Worm (Caenorhabditis elegans) whole organism, L4 larva: Measurements from ENCODE around the gene npp-18.
"Not testable (repeated sequence)": the region's sequence is repeated elsewhere in the genome, so short reads cannot be mapped to it uniquely, and the experiment has no call there.

Experiments
- Y5F2A.4 ChIP-seq: fragments of 200-800 bp; sonication (Bioruptor generic); optimal IDR thresholded peaks from 2 replicates; lab custom pipeline; 2018; ENCODE audit warnings: mild to moderate bottlenecking, missing genetic modification characterization, missing compliant biosample characterization
- ZK337.2 ChIP-seq: fragments of 200-800 bp; sonication (Bioruptor generic); IDR thresholded peaks from 2 replicates; pipeline ENCODE4 v1.3.6; 2022; ENCODE audit warnings: missing genetic modification reagents, missing genetic modification characterization, missing compliant biosample characterization
- aha-1 ChIP-seq: fragments of 150-350 bp; peaks from one replicate; lab custom pipeline; 2014; ENCODE audit warnings: missing biosample characterization, missing genetic modification characterization
- ama-1 ChIP-seq: fragments of 150-350 bp; optimal IDR thresholded peaks from 2 replicates; lab custom pipeline; 2014; ENCODE audit warnings: inconsistent platforms, mixed read lengths
- ceh-20 ChIP-seq: fragments of 200-800 bp; sonication (Bioruptor generic); IDR thresholded peaks from 2 replicates; pipeline ENCODE4 v1.3.6; 2022; ENCODE audit warnings: missing genetic modification reagents, missing genetic modification characterization, missing compliant biosample characterization
- ceh-44 ChIP-seq: fragments of 200-800 bp; sonication (Bioruptor generic); IDR thresholded peaks from 2 replicates; pipeline ENCODE4 v1.3.6; 2022; ENCODE audit warnings: missing genetic modification reagents, missing genetic modification characterization, missing compliant biosample characterization
- ctbp-1 ChIP-seq: fragments of 200-800 bp; sonication (Bioruptor generic); IDR thresholded peaks from 2 replicates; pipeline ENCODE4 v1.3.6; 2022; ENCODE audit warnings: missing genetic modification reagents, missing genetic modification characterization, missing compliant biosample characterization
- daf-16 ChIP-seq, 3 experiments: sonication (generic microtip); optimal IDR thresholded peaks; 2 replicates each; lab custom pipeline; 2016 to 2017; ENCODE audit warnings: missing genetic modification characterization in 3 of 3, missing genetic modification reagents in 3 of 3, mild to moderate bottlenecking in 2 of 3, missing compliant biosample characterization in 2 of 3, missing biosample characterization in 1 of 3, moderate library complexity in 1 of 3
- daf-19 ChIP-seq: fragments of 200-800 bp; sonication (Bioruptor generic); conservative IDR thresholded peaks from 2 replicates; pipeline ENCODE4 v1.3.6; 2022; ENCODE audit warnings: missing genetic modification characterization, missing compliant biosample characterization
- daf-8 ChIP-seq: fragments of 200-800 bp; sonication (Bioruptor generic); IDR thresholded peaks from 2 replicates; pipeline ENCODE4 v1.3.6; 2022; ENCODE audit warnings: missing genetic modification characterization, missing compliant biosample characterization
- dve-1 ChIP-seq: sonication (generic microtip); optimal IDR thresholded peaks from 2 replicates; lab custom pipeline; 2017; ENCODE audit warnings: antibody characterized with exemption, mild to moderate bottlenecking, missing genetic modification characterization, missing compliant biosample characterization; ENCODE audit not compliant: insufficient read depth
- egl-43 ChIP-seq: fragments of 200-800 bp; sonication (Bioruptor generic); IDR thresholded peaks from 2 replicates; pipeline ENCODE4 v1.3.6; 2022; ENCODE audit warnings: missing genetic modification reagents, missing genetic modification characterization, missing compliant biosample characterization
- hlh-11 ChIP-seq: fragments of 200-800 bp; sonication (Bioruptor generic); optimal IDR thresholded peaks from 2 replicates; lab custom pipeline; 2018; ENCODE audit warnings: mild to moderate bottlenecking, missing genetic modification characterization, missing compliant biosample characterization
- hmg-1.1 ChIP-seq: fragments of 200-800 bp; sonication (Bioruptor generic); IDR thresholded peaks from 2 replicates; pipeline ENCODE4 v1.3.6; 2022; ENCODE audit warnings: missing genetic modification reagents, missing genetic modification characterization, missing compliant biosample characterization
- jun-1 ChIP-seq: fragments of 150-350 bp; optimal IDR thresholded peaks from 2 replicates; lab custom pipeline; 2014; ENCODE audit warnings: missing biosample characterization, missing genetic modification reagents, missing genetic modification characterization
- lin-29 ChIP-seq: fragments of 200-800 bp; sonication (Bioruptor generic); IDR thresholded peaks from 2 replicates; pipeline ENCODE4 v1.3.6; 2022; ENCODE audit warnings: missing genetic modification reagents, missing genetic modification characterization, missing compliant biosample characterization
- lin-38 ChIP-seq: fragments of 200-800 bp; sonication (Bioruptor generic); IDR thresholded peaks from 2 replicates; pipeline ENCODE4 v1.3.6; 2022; ENCODE audit warnings: missing genetic modification reagents, missing genetic modification characterization, missing compliant biosample characterization
- madf-9 ChIP-seq: fragments of 200-800 bp; sonication (Bioruptor generic); conservative IDR thresholded peaks from 2 replicates; pipeline ENCODE4 v1.3.6; 2022; ENCODE audit warnings: missing genetic modification reagents, missing genetic modification characterization, missing compliant biosample characterization
- mdl-1 ChIP-seq, 2 experiments: fragments of 150-350 bp in 1 of 2; sonication (generic microtip) in 1 of 2; optimal IDR thresholded peaks; 2 replicates each; lab custom pipeline; 2014 to 2017; ENCODE audit warnings: missing biosample characterization in 2 of 2, missing genetic modification characterization in 2 of 2
- mep-1 ChIP-seq: fragments of 150-350 bp; sonication (generic microtip); optimal IDR thresholded peaks from 3 replicates; lab custom pipeline; 2014; ENCODE audit warnings: missing biosample characterization, missing genetic modification characterization
- mxl-2 ChIP-seq: fragments of 200-800 bp; sonication (Bioruptor generic); conservative IDR thresholded peaks from 2 replicates; pipeline ENCODE4 v1.3.6; 2022; ENCODE audit warnings: missing genetic modification reagents, missing genetic modification characterization, missing compliant biosample characterization
- mxl-3 ChIP-seq: fragments of 200-800 bp; sonication (Bioruptor generic); optimal IDR thresholded peaks from 2 replicates; lab custom pipeline; 2018; ENCODE audit warnings: mild to moderate bottlenecking, missing genetic modification characterization, missing compliant biosample characterization
- nhr-25 ChIP-seq: sonication (generic microtip); optimal IDR thresholded peaks from 2 replicates; lab custom pipeline; 2017; ENCODE audit warnings: missing genetic modification characterization, mild to moderate bottlenecking, missing compliant biosample characterization, antibody characterized with exemption, moderate library complexity, borderline replicate concordance; ENCODE audit not compliant: insufficient read depth
- nhr-28 ChIP-seq: fragments of 150-350 bp; optimal IDR thresholded peaks from 2 replicates; lab custom pipeline; 2014; ENCODE audit warnings: missing biosample characterization, missing genetic modification characterization
- pha-4 ChIP-seq, 2 experiments: fragments of 150-350 bp in 1 of 2; fragments of 200-800 bp in 1 of 2; sonication (Bioruptor generic) in 1 of 2; IDR thresholded peaks in 1 of 2; optimal IDR thresholded peaks in 1 of 2; 2 replicates each; pipeline versions ENCODE4 v1.3.6 to Lab custom; 2014 to 2022; ENCODE audit warnings: missing genetic modification characterization in 2 of 2, missing genetic modification reagents in 2 of 2, missing biosample characterization in 1 of 2, missing compliant biosample characterization in 1 of 2
- pqm-1 ChIP-seq: sonication (generic microtip); optimal IDR thresholded peaks from 2 replicates; lab custom pipeline; 2017; ENCODE audit warnings: missing biosample characterization, missing genetic modification characterization
- saeg-2 ChIP-seq: fragments of 200-800 bp; sonication (Bioruptor generic); IDR thresholded peaks from 2 replicates; pipeline ENCODE4 v1.3.6; 2022; ENCODE audit warnings: missing genetic modification reagents, missing genetic modification characterization, missing compliant biosample characterization
- tra-1 ChIP-seq: fragments of 200-800 bp; sonication (Bioruptor generic); IDR thresholded peaks from 2 replicates; pipeline ENCODE4 v1.3.6; 2022; ENCODE audit warnings: missing genetic modification reagents, missing genetic modification characterization, missing compliant biosample characterization
- unc-130 ChIP-seq: sonication (generic microtip); optimal IDR thresholded peaks from 2 replicates; lab custom pipeline; 2016; ENCODE audit warnings: missing genetic modification reagents, missing genetic modification characterization, missing compliant biosample characterization
- vab-7 ChIP-seq: fragments of 200-800 bp; sonication (Bioruptor generic); IDR thresholded peaks from 2 replicates; pipeline ENCODE4 v1.3.6; 2022; ENCODE audit warnings: missing genetic modification reagents, missing genetic modification characterization, missing compliant biosample characterization

Gene npp-18

ce11 chrIII:13285421-13285820 lies 11.2 kb upstream of the npp-18 start, which contains the start of gene F56A8.8:
Gene F56A8.8, plus strand, starts transcription at chrIII:13285721.
- TF ChIP-seq daf-19 (GFP tag; lab: Robert Waterston, UW) (no peak), tra-1 (GFP tag; lab: Robert Waterston, UW) (no peak), vab-7 (GFP tag; lab: Robert Waterston, UW) (no peak), hlh-11 (no peak), Y5F2A.4 (GFP tag; lab: Kevin White, UChicago) (no peak), pha-4 (GFP tag; IDR thresholded peaks at IDR 0.05; lab: Robert Waterston, UW) (0 out of 2 replicates have a peak, but pooled peaks have one; percentile 32), pha-4 (tag; optimal IDR thresholded peaks at IDR 0.05; lab: Kevin White, UChicago) (no peak), ceh-20 (GFP tag; lab: Robert Waterston, UW) (0 out of 2 replicates have a peak, but pooled peaks have one; percentile 8), nhr-28 (tag; lab: Kevin White, UChicago) (no peak), mdl-1 (tag; optimal IDR thresholded peaks at IDR 0.05; lab: Kevin White, UChicago) (no peak), ZK337.2 (GFP tag; lab: Robert Waterston, UW) (no peak), mxl-2 (GFP tag; lab: Robert Waterston, UW) (no peak), ceh-44 (GFP tag; lab: Robert Waterston, UW) (no peak), madf-9 (GFP tag; lab: Robert Waterston, UW) (no peak), mxl-3 (GFP tag; lab: Kevin White, UChicago) (no peak)

- TF ChIP-seq hmg-1.1 (GFP tag; lab: Robert Waterston, UW): peak; percentile 65
- peak; percentile 47 for TF ChIP-seq lin-38 (GFP tag; lab: Robert Waterston, UW)
- TF ChIP-seq hlh-11: peak; percentile 13
- TF ChIP-seq pha-4 (GFP tag; IDR thresholded peaks at IDR 0.05; lab: Robert Waterston, UW): peak; percentile 50; the same call in 1 of the 2 replicates
- TF ChIP-seq pha-4 (tag; optimal IDR thresholded peaks at IDR 0.05; lab: Kevin White, UChicago): not testable (repeated sequence)
- peak; percentile 17; the same call in 1 of the 2 replicates for TF ChIP-seq lin-29 (GFP tag; lab: Robert Waterston, UW)
- TF ChIP-seq egl-43: 0 out of 2 replicates have a peak, but pooled peaks have one; percentile 23
- TF ChIP-seq mep-1 (tag; lab: Kevin White, UChicago): peak; percentile 36
- TF ChIP-seq unc-130 (GFP tag; lab: Kevin White, UChicago): peak; percentile 13
- peak; percentile 36; the same call in 1 of the 2 replicates for TF ChIP-seq ctbp-1 (GFP tag; lab: Robert Waterston, UW)
- TF ChIP-seq aha-1: peak; percentile 27
Measured at ce11 chrIII:13292971-13293514, 3.6 kb upstream of the npp-18 start, which contains the start of gene set-25. Gene set-25, minus strand, starts transcription at chrIII:13293090.

- TF ChIP-seq pqm-1 (tag; lab: Kevin White, UChicago) (peak; percentile 23), daf-8 (GFP tag; lab: Robert Waterston, UW) (no peak), dve-1 (tag; lab: Kevin White, UChicago) (peak; percentile 38), mep-1 (tag; lab: Kevin White, UChicago) (peak; percentile 17), nhr-28 (tag; lab: Kevin White, UChicago) (peak; percentile 6), ama-1 (peak; percentile 9), madf-9 (GFP tag; lab: Robert Waterston, UW) (no peak), jun-1 (tag; lab: Kevin White, UChicago) (no peak), nhr-25 (peak; percentile 19), daf-16 (GFP tag; optimal IDR thresholded peaks at IDR 0.05; lab: Kevin White, UChicago) (no peak), daf-16 (tag; optimal IDR thresholded peaks at IDR 0.05; lab: Kevin White, UChicago) (peak; percentile 34), mxl-3 (GFP tag; lab: Kevin White, UChicago) (peak; percentile 8), Y5F2A.4 (GFP tag; lab: Kevin White, UChicago) (no peak), ceh-20 (GFP tag; lab: Robert Waterston, UW) (no peak), saeg-2 (no peak), hlh-11 (peak; percentile 7)
Measured at ce11 chrIII:13298722-13299431, 2.2 kb downstream of the npp-18 start, which contains the start of gene pgm-2. Gene pgm-2, plus strand, starts transcription at chrIII:13299378.
